Fruit fly (Drosophila melanogaster): ENCODE results near the gene Gbeta5.

Gbeta5 gene

DNA sequence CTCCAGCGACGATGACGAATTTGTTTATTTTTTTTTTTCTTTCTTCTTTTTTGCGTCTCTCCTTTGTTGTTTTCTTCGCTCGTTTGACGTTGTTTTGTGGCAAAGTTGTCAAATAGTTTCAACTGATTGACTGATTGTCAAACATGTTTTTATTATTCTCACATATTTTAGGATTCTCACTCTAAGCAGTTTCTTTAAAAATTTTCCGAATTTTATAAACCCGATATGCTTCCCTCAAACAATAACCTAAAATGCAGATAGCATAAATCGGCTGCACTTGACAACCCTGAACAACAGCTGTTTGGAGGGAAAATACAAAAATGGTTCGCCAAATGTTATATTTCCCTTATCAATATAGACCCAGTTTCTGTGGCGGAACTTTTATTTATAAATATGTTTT, 8.5 kb downstream of the Gbeta5 start, which contains the start of gene CG17982 (continued):
- TF ChIP-seq TFAM (GFP tag; optimal IDR thresholded peaks at IDR 0.05) = peak; percentile 5
- TF ChIP-seq HLH4C (GFP tag; IDR thresholded peaks at IDR 0.05; ENCODE audit: partially characterized antibody) = no peak
- peak; percentile 61 for TF ChIP-seq dm (GFP tag; optimal IDR thresholded peaks at IDR 0.05)
- no peak for TF ChIP-seq cg (GFP tag; optimal IDR thresholded peaks at IDR 0.05)
- peak; percentile 69; the same call in 2 of the 3 replicates for TF ChIP-seq otp (GFP tag; IDR thresholded peaks at IDR 0.05)
- TF ChIP-seq org-1 (GFP tag; optimal IDR thresholded peaks at IDR 0.05) = peak; percentile 68
- TF ChIP-seq pnt (GFP tag; optimal IDR thresholded peaks at IDR 0.05) = peak; percentile 71
- peak; percentile 80 for TF ChIP-seq CG12155 (GFP tag; optimal IDR thresholded peaks at IDR 0.05)
- peak; percentile 72 for TF ChIP-seq p53 (GFP tag; optimal IDR thresholded peaks at IDR 0.05)
- TF ChIP-seq kni (GFP tag; optimal IDR thresholded peaks at IDR 0.05) = peak; percentile 75
- peak; percentile 64 for TF ChIP-seq kah (GFP tag; optimal IDR thresholded peaks at IDR 0.05)
- no peak for TF ChIP-seq CG8478 (optimal IDR thresholded peaks at IDR 0.05)
- TF ChIP-seq CG3838 (GFP tag; optimal IDR thresholded peaks at IDR 0.05) = peak; percentile 61
- peak; percentile 82 for TF ChIP-seq CG1603 (tag; optimal IDR thresholded peaks at IDR 0.05)
- TF ChIP-seq crc (GFP tag; optimal IDR thresholded peaks at IDR 0.05) = peak; percentile 81
- TF ChIP-seq corto (GFP tag; optimal IDR thresholded peaks at IDR 0.05) = peak; percentile 87
- TF ChIP-seq CG5245 (GFP tag; optimal IDR thresholded peaks at IDR 0.05) = peak; percentile 51
- no peak for TF ChIP-seq CG15479 (GFP tag; optimal IDR thresholded peaks at IDR 0.05)
- peak; percentile 69 for TF ChIP-seq stwl (tag; optimal IDR thresholded peaks at IDR 0.05)
- TF ChIP-seq Dll (GFP tag; IDR thresholded peaks at IDR 0.05; ENCODE audit: partially characterized antibody) = no peak
- peak; percentile 61; the same call in 1 of the 2 replicates for TF ChIP-seq aop (GFP tag; IDR thresholded peaks at IDR 0.05)
- TF ChIP-seq Scr (GFP tag; IDR thresholded peaks at IDR 0.05; ENCODE audit: partially characterized antibody) = peak; percentile 40; the same call in 1 of the 2 replicates
- TF ChIP-seq zf30C (GFP tag; optimal IDR thresholded peaks at IDR 0.05) = peak; percentile 7
- TF ChIP-seq CG11723 (GFP tag; optimal IDR thresholded peaks at IDR 0.05) = peak; percentile 64
- no peak for TF ChIP-seq Sox100B (GFP tag; optimal IDR thresholded peaks at IDR 0.05)
- peak; percentile 51; the same call in 1 of the 3 replicates for TF ChIP-seq C15 (GFP tag; IDR thresholded peaks at IDR 0.05)
- peak; percentile 75 for TF ChIP-seq Chrac-16 (GFP tag; optimal IDR thresholded peaks at IDR 0.05)
- peak; percentile 88 for TF ChIP-seq her (GFP tag; optimal IDR thresholded peaks at IDR 0.05)
- TF ChIP-seq psq (GFP tag; optimal IDR thresholded peaks at IDR 0.05) = peak; percentile 94
- TF ChIP-seq CG4707 (GFP tag; optimal IDR thresholded peaks at IDR 0.05) = peak; percentile 55
- TF ChIP-seq CG12236 (GFP tag; optimal IDR thresholded peaks at IDR 0.05) = peak; percentile 53
- peak; percentile 69 for TF ChIP-seq CG4282 (GFP tag; optimal IDR thresholded peaks at IDR 0.05)
- peak; percentile 81 for TF ChIP-seq Mad (GFP tag; optimal IDR thresholded peaks at IDR 0.05)
- TF ChIP-seq odd (GFP tag; optimal IDR thresholded peaks at IDR 0.05) = peak; percentile 73
- no peak for TF ChIP-seq Trl (optimal IDR thresholded peaks at IDR 0.05)
- TF ChIP-seq Trl (GFP tag; optimal IDR thresholded peaks at IDR 0.05) = peak; percentile 91
- no peak for TF ChIP-seq Asciz (GFP tag; optimal IDR thresholded peaks at IDR 0.05)
- TF ChIP-seq ssp (GFP tag; IDR thresholded peaks at IDR 0.05) = peak; percentile 20; the same call in 1 of the 2 replicates
- TF ChIP-seq CG12391 (tag; optimal IDR thresholded peaks at IDR 0.05) = peak; percentile 90
- TF ChIP-seq gcm (GFP tag; optimal IDR thresholded peaks at IDR 0.05) = peak; percentile 83
- no peak for TF ChIP-seq fru (optimal IDR thresholded peaks at IDR 0.05)
- no peak for TF ChIP-seq CG14965 (GFP tag; optimal IDR thresholded peaks at IDR 0.05; ENCODE audit: borderline replicate concordance)
- peak; percentile 74 for TF ChIP-seq CG10209 (GFP tag; optimal IDR thresholded peaks at IDR 0.05)
- TF ChIP-seq exex (tag; optimal IDR thresholded peaks at IDR 0.05) = no peak
- TF ChIP-seq croc (GFP tag; conservative IDR thresholded peaks at IDR 0.05) = peak; percentile 53
- no peak; the same call in 1 of the 2 replicates for TF ChIP-seq Dref (GFP tag; IDR thresholded peaks at IDR 0.05)
- peak; percentile 82 for TF ChIP-seq BtbVII (GFP tag; optimal IDR thresholded peaks at IDR 0.05)
- peak; percentile 82 for TF ChIP-seq Ptx1 (GFP tag; IDR thresholded peaks at IDR 0.05)
- TF ChIP-seq knrl (GFP tag; IDR thresholded peaks at IDR 0.05; ENCODE audit: partially characterized antibody) = no peak
- peak; percentile 80 to 83 for TF ChIP-seq dpn (GFP tag; optimal IDR thresholded peaks at IDR 0.05)
- peak; percentile 92 for TF ChIP-seq CG17359 (tag; optimal IDR thresholded peaks at IDR 0.05)

Data from whole organism, embryonic.